Worm (Caenorhabditis elegans) whole organism, mixed stage, embryonic: ENCODE measurements around the gene T19C3.3.

Source experiments
- M03D4.4 ChIP-seq: sonication (generic microtip); optimal IDR thresholded peaks from 2 replicates; lab custom pipeline; 2017; ENCODE audit warnings: mild to moderate bottlenecking, missing genetic modification characterization, missing compliant biosample characterization
- bed-3 ChIP-seq: fragments of 200-800 bp; sonication (Bioruptor generic); optimal IDR thresholded peaks from 3 replicates; lab custom pipeline; 2018; ENCODE audit warnings: mild to moderate bottlenecking, missing genetic modification characterization, moderate library complexity, missing compliant biosample characterization
- drap-1 ChIP-seq: fragments of 200-800 bp; sonication (Bioruptor generic); optimal IDR thresholded peaks from 3 replicates; lab custom pipeline; 2018; ENCODE audit warnings: mild to moderate bottlenecking, missing genetic modification characterization, missing compliant biosample characterization
- elt-1 ChIP-seq: sonication (generic microtip); optimal IDR thresholded peaks from 2 replicates; lab custom pipeline; 2017; ENCODE audit warnings: missing genetic modification characterization, mild to moderate bottlenecking, missing compliant biosample characterization, antibody characterized with exemption, moderate library complexity, borderline replicate concordance; ENCODE audit not compliant: insufficient read depth
- elt-3 ChIP-seq: fragments of 150-350 bp; optimal IDR thresholded peaks from 2 replicates; lab custom pipeline; 2014; ENCODE audit warnings: missing biosample characterization, missing genetic modification characterization
- hlh-1 ChIP-seq: fragments of 150-350 bp; optimal IDR thresholded peaks from 2 replicates; lab custom pipeline; 2014; ENCODE audit warnings: missing biosample characterization, missing genetic modification reagents, missing genetic modification characterization
- lin-32 ChIP-seq: fragments of 200-800 bp; sonication (Bioruptor generic); optimal IDR thresholded peaks from 2 replicates; lab custom pipeline; 2018; ENCODE audit warnings: mild to moderate bottlenecking, missing genetic modification characterization, missing compliant biosample characterization
- lsy-2 ChIP-seq: fragments of 150-350 bp; optimal IDR thresholded peaks from 2 replicates; lab custom pipeline; 2014; ENCODE audit warnings: missing biosample characterization, missing genetic modification characterization
- mab-5 ChIP-seq: fragments of 150-350 bp; optimal IDR thresholded peaks from 2 replicates; lab custom pipeline; 2014; ENCODE audit warnings: missing biosample characterization, missing genetic modification characterization
- mep-1 ChIP-seq: fragments of 150-350 bp; optimal IDR thresholded peaks from 2 replicates; lab custom pipeline; 2017; ENCODE audit warnings: missing biosample characterization, missing genetic modification reagents, missing genetic modification characterization, inconsistent platforms
- nhr-12 ChIP-seq: fragments of 150-350 bp; optimal IDR thresholded peaks from 2 replicates; lab custom pipeline; 2014; ENCODE audit warnings: missing biosample characterization, missing genetic modification characterization
- nhr-76 ChIP-seq: sonication (generic microtip); optimal IDR thresholded peaks from 2 replicates; lab custom pipeline; 2017; ENCODE audit warnings: missing biosample characterization, missing genetic modification characterization
- snpc-4 ChIP-seq: fragments of 150-350 bp; optimal IDR thresholded peaks from 2 replicates; lab custom pipeline; 2014; ENCODE audit warnings: missing biosample characterization, missing genetic modification characterization
- sptf-1 ChIP-seq: sonication (generic microtip); optimal IDR thresholded peaks from 2 replicates; lab custom pipeline; 2017; ENCODE audit warnings: mild to moderate bottlenecking, missing genetic modification characterization, moderate library complexity, missing compliant biosample characterization
- unc-62 ChIP-seq: fragments of 150-350 bp; optimal IDR thresholded peaks from 2 replicates; lab custom pipeline; 2014; ENCODE audit warnings: missing biosample characterization, missing genetic modification reagents, missing genetic modification characterization

T19C3.3 gene

ce11 chrIII:564786-565185 is 49.6 kb downstream of the T19C3.3 start:
- no peak for TF ChIP-seq mab-5 (tag; lab: Kevin White, UChicago)
- TF ChIP-seq drap-1 (GFP tag; lab: Kevin White, UChicago): no peak

ce11 chrIII:563755-564154 is 50.6 kb downstream of the T19C3.3 start:
- TF ChIP-seq hlh-1 (tag; lab: Kevin White, UChicago) (no peak), bed-3 (GFP tag; lab: Kevin White, UChicago) (no peak), nhr-12 (tag; lab: Kevin White, UChicago) (no peak), lin-32 (GFP tag; lab: Kevin White, UChicago) (no peak), M03D4.4 (no peak), elt-1 (no peak), nhr-76 (no peak), elt-3 (tag; lab: Kevin White, UChicago) (no peak), lsy-2 (no peak), mep-1 (tag; lab: Kevin White, UChicago) (no peak), sptf-1 (tag; lab: Kevin White, UChicago) (no peak), unc-62 (no peak), snpc-4 (tag; lab: Kevin White, UChicago) (no peak)
